Fruit fly (Drosophila melanogaster) whole organism, pupa: Measurements from ENCODE around the gene cad.
A peak's percentile ranks its signal among the peaks of the same experiment; 100 is the strongest.

Experiments used
- CG10348 ChIP-seq: fragments of 200-800 bp; sonication (Bioruptor generic); IDR thresholded peaks from 2 replicates; pipeline ENCODE4 v1.3.6; 2022; ENCODE audit warnings: missing biosample characterization, missing genetic modification characterization
- CG12605 ChIP-seq: fragments of 200-800 bp; sonication (Bioruptor generic); IDR thresholded peaks from 2 replicates; pipeline ENCODE4 v1.3.6; 2022; ENCODE audit warnings: missing biosample characterization, missing genetic modification characterization
- CG13204 ChIP-seq: fragments of 200-800 bp; sonication (Bioruptor generic); optimal IDR thresholded peaks from 2 replicates; lab custom pipeline; 2018; ENCODE audit warnings: missing biosample characterization, mild to moderate bottlenecking, missing genetic modification characterization, moderate library complexity
- CG14655 ChIP-seq: fragments of 200-800 bp; sonication (Bioruptor generic); optimal IDR thresholded peaks from 3 replicates; lab custom pipeline; 2017; ENCODE audit warnings: mild to moderate bottlenecking, missing biosample characterization, missing genetic modification reagents, missing genetic modification characterization
- CG15710 ChIP-seq: fragments of 200-800 bp; sonication (Bioruptor generic); optimal IDR thresholded peaks from 2 replicates; lab custom pipeline; 2018; ENCODE audit warnings: missing biosample characterization, mild to moderate bottlenecking, missing genetic modification characterization, moderate library complexity
- CG17806 ChIP-seq: fragments of 200-800 bp; sonication (Bioruptor generic); optimal IDR thresholded peaks from 2 replicates; lab custom pipeline; 2018; ENCODE audit warnings: missing biosample characterization, mild to moderate bottlenecking, missing genetic modification characterization, moderate library complexity
- CG32121 ChIP-seq: fragments of 200-800 bp; sonication (Bioruptor generic); IDR thresholded peaks from 2 replicates; pipeline ENCODE4 v1.3.6; 2022; ENCODE audit warnings: missing biosample characterization, missing genetic modification characterization
- CG34367 ChIP-seq: fragments of 200-800 bp; sonication (Bioruptor generic); optimal IDR thresholded peaks from 2 replicates; lab custom pipeline; 2018; ENCODE audit warnings: missing biosample characterization, mild to moderate bottlenecking, missing genetic modification characterization
- CG4496 ChIP-seq: fragments of 200-800 bp; sonication (Bioruptor generic); IDR thresholded peaks from 3 replicates; pipeline ENCODE4 v1.3.6; 2022; ENCODE audit warnings: missing biosample characterization, missing genetic modification characterization
- CG8159 ChIP-seq: fragments of 200-800 bp; sonication (Bioruptor generic); optimal IDR thresholded peaks from 3 replicates; lab custom pipeline; 2018; ENCODE audit warnings: missing biosample characterization, mild to moderate bottlenecking, missing genetic modification characterization, moderate library complexity
- CG8301 ChIP-seq: fragments of 200-800 bp; sonication (Bioruptor generic); optimal IDR thresholded peaks from 2 replicates; lab custom pipeline; 2018; ENCODE audit warnings: missing biosample characterization, mild to moderate bottlenecking, missing genetic modification characterization
- CG9948 ChIP-seq: fragments of 200-800 bp; sonication (Bioruptor generic); optimal IDR thresholded peaks from 2 replicates; lab custom pipeline; 2018; ENCODE audit warnings: missing biosample characterization, mild to moderate bottlenecking, missing genetic modification characterization, moderate library complexity
- D1 ChIP-seq: fragments of 200-800 bp; sonication (Bioruptor generic); optimal IDR thresholded peaks from 2 replicates; lab custom pipeline; 2018; ENCODE audit warnings: missing biosample characterization, mild to moderate bottlenecking, missing genetic modification characterization, moderate library complexity
- EcR ChIP-seq: fragments of 200-800 bp; sonication (Bioruptor generic); optimal IDR thresholded peaks from 3 replicates; lab custom pipeline; 2019; ENCODE audit warnings: missing biosample characterization, missing genetic modification characterization, mild to moderate bottlenecking, moderate library complexity, missing genetic modification reagents
- Ets98B ChIP-seq: fragments of 200-800 bp; sonication (Bioruptor generic); IDR thresholded peaks from 2 replicates; pipeline ENCODE4 v1.3.6; 2022; ENCODE audit warnings: missing biosample characterization, missing genetic modification characterization
- Pif1A ChIP-seq: fragments of 200-800 bp; sonication (Bioruptor generic); optimal IDR thresholded peaks from 3 replicates; lab custom pipeline; 2016; ENCODE audit warnings: missing biosample characterization, missing genetic modification characterization
- Pif1B ChIP-seq: fragments of 200-800 bp; sonication (Bioruptor generic); optimal IDR thresholded peaks from 3 replicates; lab custom pipeline; 2016; ENCODE audit warnings: missing biosample characterization, missing genetic modification characterization
- Snoo ChIP-seq: fragments of 200-800 bp; sonication (Bioruptor generic); optimal IDR thresholded peaks from 3 replicates; lab custom pipeline; 2017; ENCODE audit warnings: missing biosample characterization, mild to moderate bottlenecking, missing genetic modification characterization, inconsistent platforms
- fd96Ca ChIP-seq: fragments of 200-800 bp; sonication (Bioruptor generic); IDR thresholded peaks from 3 replicates; pipeline ENCODE4 v1.3.6; 2022; ENCODE audit warnings: missing biosample characterization, missing genetic modification characterization
- gl ChIP-seq: fragments of 200-800 bp; sonication (Bioruptor generic); optimal IDR thresholded peaks from 2 replicates; lab custom pipeline; 2018; ENCODE audit warnings: missing biosample characterization, mild to moderate bottlenecking, missing genetic modification characterization
- rn ChIP-seq: fragments of 200-800 bp; sonication (Bioruptor generic); IDR thresholded peaks from 2 replicates; pipeline ENCODE4 v1.3.6; 2022; ENCODE audit warnings: missing biosample characterization, missing genetic modification characterization

cad gene

dm6 chr2L:20770242-20770769, at the start of gene cad:
cad (plus strand) TSS chr2L:20770731.
- TF ChIP-seq CG10348, result no peak
- TF ChIP-seq Ets98B (GFP tag; lab: Robert Waterston, UW), result peak; percentile 52
- no peak for TF ChIP-seq CG9948
- TF ChIP-seq CG8159 (tag; lab: Kevin White, UChicago), result no peak
- peak; percentile 28 for TF ChIP-seq D1 (tag; lab: Kevin White, UChicago)
- peak; percentile 30 for TF ChIP-seq CG15710
- peak; percentile 40; the same call in 1 of the 2 replicates for TF ChIP-seq CG32121 (GFP tag; lab: Robert Waterston, UW)
- no peak for TF ChIP-seq EcR (GFP tag; lab: Kevin White, UChicago)
- peak; percentile 19 for TF ChIP-seq gl (tag; lab: Kevin White, UChicago)
- peak; percentile 62; the same call in 2 of the 3 replicates for TF ChIP-seq fd96Ca (GFP tag; lab: Robert Waterston, UW)
- peak; percentile 7 for TF ChIP-seq Pif1B (GFP tag; lab: Kevin White, UChicago)
- TF ChIP-seq CG14655 (GFP tag; lab: Kevin White, UChicago), result no peak
- no peak for TF ChIP-seq rn (GFP tag; lab: Robert Waterston, UW)
- no peak for TF ChIP-seq CG34367 (tag; lab: Kevin White, UChicago)
- TF ChIP-seq CG17806 (tag; lab: Kevin White, UChicago), result no peak
- TF ChIP-seq Pif1A (GFP tag; lab: Kevin White, UChicago), result peak; percentile 59
- TF ChIP-seq Snoo (tag; lab: Kevin White, UChicago), result peak; percentile 66

dm6 chr2L:20721456-20721855, 49.1 kb upstream of the cad start:
- TF ChIP-seq CG12605 (GFP tag; lab: Robert Waterston, UW), result peak; percentile 80
- no peak for TF ChIP-seq gl (tag; lab: Kevin White, UChicago)
- peak; percentile 85 for TF ChIP-seq CG4496 (GFP tag; lab: Robert Waterston, UW)
- TF ChIP-seq Snoo (tag; lab: Kevin White, UChicago), result no peak
- peak; percentile 48 for TF ChIP-seq CG8159 (tag; lab: Kevin White, UChicago)
- TF ChIP-seq CG34367 (tag; lab: Kevin White, UChicago), result peak; percentile 47
- TF ChIP-seq CG10348, result 0 out of 2 replicates have a peak, but pooled peaks have one; percentile 35
- no peak for TF ChIP-seq CG17806 (tag; lab: Kevin White, UChicago)
- TF ChIP-seq rn (GFP tag; lab: Robert Waterston, UW), result peak; percentile 49; the same call in 1 of the 2 replicates
- TF ChIP-seq EcR (GFP tag; lab: Kevin White, UChicago), result no peak
- TF ChIP-seq D1 (tag; lab: Kevin White, UChicago), result no peak
- peak; percentile 65 for TF ChIP-seq CG9948
- peak; percentile 80 for TF ChIP-seq fd96Ca (GFP tag; lab: Robert Waterston, UW)
- TF ChIP-seq CG8301, result peak; percentile 91
- TF ChIP-seq CG15710, result no peak
- TF ChIP-seq CG14655 (GFP tag; lab: Kevin White, UChicago), result peak; percentile 88
- no peak for TF ChIP-seq CG13204 (GFP tag; lab: Kevin White, UChicago)
- peak; percentile 84 for TF ChIP-seq Ets98B (GFP tag; lab: Robert Waterston, UW)
- peak; percentile 66 for TF ChIP-seq Pif1A (GFP tag; lab: Kevin White, UChicago)
- TF ChIP-seq CG32121 (GFP tag; lab: Robert Waterston, UW), result peak; percentile 81
- TF ChIP-seq Pif1B (GFP tag; lab: Kevin White, UChicago), result peak; percentile 69

dm6 chr2L:20724024-20724423, 46.5 kb upstream of the cad start:
- TF ChIP-seq CG12605 (GFP tag; lab: Robert Waterston, UW) (no peak), Ets98B (GFP tag; lab: Robert Waterston, UW) (0 out of 2 replicates have a peak, but pooled peaks have one; percentile 16), CG32121 (GFP tag; lab: Robert Waterston, UW) (peak; percentile 36; the same call in 1 of the 2 replicates)

- TF ChIP-seq CG9948 (no peak), CG12605 (GFP tag; lab: Robert Waterston, UW) (no peak)
- TF ChIP-seq, all 21 proteins: peak for 0
These were observed 44.1 kb upstream of the cad start, which contains the start of gene CG9316 for dm6 chr2L:20726451-20726850. CG9316 (minus strand) TSS chr2L:20726551.

DNA sequence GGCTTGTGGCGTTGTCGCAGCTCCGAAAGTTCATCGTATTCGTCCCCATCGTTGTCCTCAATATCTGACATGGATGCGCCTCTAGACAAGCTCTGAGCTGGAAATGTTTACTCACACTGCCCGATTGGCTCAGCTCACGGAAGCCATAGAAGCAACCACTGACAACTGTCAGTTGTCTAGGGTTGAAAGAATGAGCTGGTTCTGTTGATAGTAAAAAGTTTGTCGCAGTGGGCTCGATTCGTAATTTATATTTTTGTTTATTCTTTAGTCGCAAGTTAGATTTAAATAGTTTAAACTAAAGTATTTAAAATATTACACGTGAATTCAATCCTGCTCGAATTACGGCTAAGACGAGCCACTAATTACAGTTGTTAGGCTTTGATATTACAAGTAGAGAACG, 40.3 kb upstream of the cad start, which contains the start of gene CarT:
Gene CarT, minus strand, starts transcription at position 101 of the 400 bp plus-strand sequence.
- TF ChIP-seq CG32121 (GFP tag; lab: Robert Waterston, UW) (no peak), CG13204 (GFP tag; lab: Kevin White, UChicago) (no peak), Pif1A (GFP tag; lab: Kevin White, UChicago) (no peak), Snoo (tag; lab: Kevin White, UChicago) (no peak), CG15710 (no peak), fd96Ca (GFP tag; lab: Robert Waterston, UW) (no peak), CG8159 (tag; lab: Kevin White, UChicago) (no peak), CG9948 (no peak), Ets98B (GFP tag; lab: Robert Waterston, UW) (no peak), CG10348 (no peak), rn (GFP tag; lab: Robert Waterston, UW) (no peak), gl (tag; lab: Kevin White, UChicago) (no peak), CG4496 (GFP tag; lab: Robert Waterston, UW) (no peak), CG17806 (tag; lab: Kevin White, UChicago) (no peak), CG34367 (tag; lab: Kevin White, UChicago) (no peak), CG8301 (no peak), CG12605 (GFP tag; lab: Robert Waterston, UW) (no peak), EcR (GFP tag; lab: Kevin White, UChicago) (no peak)

DNA sequence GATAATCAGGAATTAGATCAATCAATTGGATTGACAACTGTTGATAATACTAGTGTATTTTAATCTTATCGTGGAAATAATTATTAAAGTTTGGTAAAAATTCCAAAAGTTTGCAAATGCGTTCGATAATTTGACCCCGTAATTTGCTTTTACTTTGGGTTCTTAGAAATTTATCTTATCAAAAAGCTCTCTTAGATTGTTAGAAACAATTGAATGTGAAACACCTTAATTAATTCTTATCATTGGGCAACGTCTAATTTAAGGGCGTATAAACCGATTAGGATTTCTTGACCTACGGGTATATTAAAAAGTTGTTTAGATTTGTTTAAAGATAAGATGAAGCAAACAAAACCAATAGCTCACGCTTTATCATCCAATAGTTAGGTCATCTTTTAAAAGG, 37.5 kb upstream of the cad start:
- TF ChIP-seq rn (GFP tag; lab: Robert Waterston, UW) (no peak), CG17806 (tag; lab: Kevin White, UChicago) (no peak), Ets98B (GFP tag; lab: Robert Waterston, UW) (no peak), CG13204 (GFP tag; lab: Kevin White, UChicago) (no peak), D1 (tag; lab: Kevin White, UChicago) (no peak), EcR (GFP tag; lab: Kevin White, UChicago) (no peak), Pif1B (GFP tag; lab: Kevin White, UChicago) (no peak), CG12605 (GFP tag; lab: Robert Waterston, UW) (no peak), CG32121 (GFP tag; lab: Robert Waterston, UW) (no peak), CG15710 (no peak), CG10348 (no peak)
